Fruit fly (Drosophila melanogaster): ENCODE data around the gene Gr64f.

The Gr64f gene

dm6 chr3L:4071561-4072049, 36.0 kb downstream of the Gr64f start, which contains the start of gene wit:
TSS of gene wit (minus strand) at chr3L:4071717.
- TF ChIP-seq CTCF (optimal IDR thresholded peaks at IDR 0.05) = no peak
- TF ChIP-seq CG8478 (optimal IDR thresholded peaks at IDR 0.05) = no peak

- TF ChIP-seq CG8478 (optimal IDR thresholded peaks at IDR 0.05) (no peak), CTCF (optimal IDR thresholded peaks at IDR 0.05) (peak; percentile 74 to 76)
Observed at dm6 chr3L:4072717-4073116, 37.1 kb downstream of the Gr64f start.

dm6 chr3L:4073755-4074154, 38.2 kb downstream of the Gr64f start, which contains the start of gene Faa:
TSS of gene Faa (minus strand) at chr3L:4073954.
- TF ChIP-seq CTCF (optimal IDR thresholded peaks at IDR 0.05) (no peak), CG8478 (optimal IDR thresholded peaks at IDR 0.05) (no peak)

- TF ChIP-seq CG8478 (optimal IDR thresholded peaks at IDR 0.05) (no peak), CTCF (optimal IDR thresholded peaks at IDR 0.05) (no peak)
Observed at dm6 chr3L:4076907-4077306, 41.3 kb downstream of the Gr64f start.

- TF ChIP-seq CG8478 (optimal IDR thresholded peaks at IDR 0.05) = no peak
- TF ChIP-seq CTCF (optimal IDR thresholded peaks at IDR 0.05) = no peak
Observed at dm6 chr3L:4080278-4080677, 44.7 kb downstream of the Gr64f start.

dm6 chr3L:4081243-4081642, 45.6 kb downstream of the Gr64f start:
- TF ChIP-seq CTCF (optimal IDR thresholded peaks at IDR 0.05) = no peak
- no peak for TF ChIP-seq CG8478 (optimal IDR thresholded peaks at IDR 0.05)

dm6 chr3L:4083442-4083841, 47.8 kb downstream of the Gr64f start:
- no peak for TF ChIP-seq CTCF (optimal IDR thresholded peaks at IDR 0.05)
- TF ChIP-seq CG8478 (optimal IDR thresholded peaks at IDR 0.05) = no peak

- TF ChIP-seq CTCF (optimal IDR thresholded peaks at IDR 0.05) = no peak
- TF ChIP-seq CG8478 (optimal IDR thresholded peaks at IDR 0.05) = no peak
Observed at dm6 chr3L:4085867-4086266, 50.3 kb downstream of the Gr64f start.

Data from S2 (cell line).